Worm (Caenorhabditis elegans) whole organism, L4 larva: ENCODE results near the gene F10G7.10.

ENCODE experiments used
- R02D3.7 ChIP-seq: fragments of 150-350 bp; sonication (generic microtip); optimal IDR thresholded peaks from 3 replicates; lab custom pipeline; 2014; ENCODE audit warnings: missing biosample characterization, missing genetic modification characterization
- ZK546.5 ChIP-seq, 2 experiments: sonication (generic microtip); optimal IDR thresholded peaks; 2 replicates each; lab custom pipeline; 2017; ENCODE audit warnings: missing biosample characterization in 2 of 2, missing genetic modification characterization in 2 of 2
- aly-2 ChIP-seq: sonication (generic microtip); optimal IDR thresholded peaks from 2 replicates; lab custom pipeline; 2018; ENCODE audit warnings: missing biosample characterization, missing genetic modification characterization
- attf-4 ChIP-seq: sonication (generic microtip); optimal IDR thresholded peaks from 3 replicates; lab custom pipeline; 2017; ENCODE audit warnings: missing biosample characterization, missing genetic modification characterization
- ceh-44 ChIP-seq: fragments of 200-800 bp; sonication (Bioruptor generic); IDR thresholded peaks from 2 replicates; pipeline ENCODE4 v1.3.6; 2022; ENCODE audit warnings: missing genetic modification reagents, missing genetic modification characterization, missing compliant biosample characterization
- ces-1 ChIP-seq: fragments of 150-350 bp; sonication (generic microtip); optimal IDR thresholded peaks from 4 replicates; lab custom pipeline; 2014; ENCODE audit warnings: missing biosample characterization, missing genetic modification reagents, missing genetic modification characterization
- daf-16 ChIP-seq, 3 experiments: sonication (generic microtip); optimal IDR thresholded peaks; 2 replicates each; lab custom pipeline; 2016 to 2017; ENCODE audit warnings: missing genetic modification characterization in 3 of 3, missing genetic modification reagents in 3 of 3, mild to moderate bottlenecking in 2 of 3, missing compliant biosample characterization in 2 of 3, missing biosample characterization in 1 of 3, moderate library complexity in 1 of 3
- dpl-1 ChIP-seq: fragments of 150-350 bp; optimal IDR thresholded peaks from 2 replicates; lab custom pipeline; 2014; ENCODE audit warnings: missing biosample characterization, missing genetic modification reagents, missing genetic modification characterization
- lsy-2 ChIP-seq, 2 experiments: fragments of 150-350 bp in 1 of 2; sonication (generic microtip) in 1 of 2; optimal IDR thresholded peaks; 2 replicates each; lab custom pipeline; 2014 to 2017; ENCODE audit warnings: missing biosample characterization in 2 of 2, missing genetic modification characterization in 2 of 2
- nhr-77 ChIP-seq: fragments of 150-350 bp; optimal IDR thresholded peaks from 2 replicates; lab custom pipeline; 2014; ENCODE audit warnings: missing biosample characterization, missing genetic modification characterization
- pqm-1 ChIP-seq: sonication (generic microtip); optimal IDR thresholded peaks from 2 replicates; lab custom pipeline; 2017; ENCODE audit warnings: missing biosample characterization, missing genetic modification characterization
- zag-1 ChIP-seq: fragments of 150-350 bp; optimal IDR thresholded peaks from 2 replicates; lab custom pipeline; 2014; ENCODE audit warnings: missing biosample characterization, missing genetic modification characterization
- ztf-11 ChIP-seq: fragments of 150-350 bp; optimal IDR thresholded peaks from 2 replicates; lab custom pipeline; 2014; ENCODE audit warnings: missing biosample characterization, missing genetic modification characterization

- TF ChIP-seq ZK546.5 (tag; optimal IDR thresholded peaks at IDR 0.05; lab: Kevin White, UChicago), result no peak
- no peak for TF ChIP-seq dpl-1 (GFP tag; lab: Kevin White, UChicago)
- TF ChIP-seq lsy-2 (tag; optimal IDR thresholded peaks at IDR 0.05; lab: Kevin White, UChicago), result no peak
- no peak for TF ChIP-seq ztf-11
- no peak for TF ChIP-seq nhr-77 (tag; lab: Kevin White, UChicago)
- no peak for TF ChIP-seq R02D3.7 (tag; lab: Kevin White, UChicago)
- no peak for TF ChIP-seq zag-1 (tag; lab: Kevin White, UChicago)
- no peak for TF ChIP-seq ces-1
- TF ChIP-seq attf-4 (tag; lab: Kevin White, UChicago), result no peak
- no peak for TF ChIP-seq pqm-1
- no peak for TF ChIP-seq aly-2 (tag; lab: Kevin White, UChicago)
- no peak for TF ChIP-seq daf-16 (GFP tag; optimal IDR thresholded peaks at IDR 0.05; lab: Kevin White, UChicago)
- no peak for TF ChIP-seq daf-16 (tag; optimal IDR thresholded peaks at IDR 0.05; lab: Kevin White, UChicago)
- TF ChIP-seq ceh-44 (GFP tag; lab: Robert Waterston, UW), result no peak
These were observed 29.6 kb upstream of the F10G7.10 start for ce11 chrII:4755654-4756053.
